Fruit fly (Drosophila melanogaster) whole organism, embryonic: Measurements from ENCODE around the gene OS9.

ENCODE experiments used
- Bgb ChIP-seq: fragments of 200-800 bp; sonication (Bioruptor generic); IDR thresholded peaks from 2 replicates; pipeline ENCODE4 v1.3.6; 2022; ENCODE audit warnings: missing biosample characterization, missing genetic modification characterization; ENCODE audit not compliant: partially characterized antibody
- BtbVII ChIP-seq: fragments of 200-800 bp; sonication (Bioruptor generic); optimal IDR thresholded peaks from 3 replicates; lab custom pipeline; 2017; ENCODE audit warnings: missing biosample characterization, mild to moderate bottlenecking, missing genetic modification characterization
- CG10431 ChIP-seq: fragments of 200-800 bp; sonication (Bioruptor generic); optimal IDR thresholded peaks from 3 replicates; lab custom pipeline; 2018; ENCODE audit warnings: missing biosample characterization, mild to moderate bottlenecking, missing genetic modification characterization
- CG10959 ChIP-seq: fragments of 200-800 bp; sonication (Bioruptor generic); IDR thresholded peaks from 2 replicates; pipeline ENCODE4 v1.3.6; 2022; ENCODE audit warnings: missing biosample characterization, missing genetic modification characterization
- CG11398 ChIP-seq: fragments of 200-800 bp; sonication (Bioruptor generic); optimal IDR thresholded peaks from 2 replicates; lab custom pipeline; 2016; ENCODE audit warnings: missing biosample characterization, missing genetic modification characterization
- CG12219 ChIP-seq: fragments of 200-800 bp; sonication (Bioruptor generic); optimal IDR thresholded peaks from 3 replicates; lab custom pipeline; 2018; ENCODE audit warnings: missing biosample characterization, mild to moderate bottlenecking, missing genetic modification characterization
- CG13296 ChIP-seq: fragments of 200-800 bp; sonication (Bioruptor generic); optimal IDR thresholded peaks from 3 replicates; lab custom pipeline; 2018; ENCODE audit warnings: missing biosample characterization, mild to moderate bottlenecking, missing genetic modification characterization
- CG14710 ChIP-seq: fragments of 200-800 bp; sonication (Bioruptor generic); optimal IDR thresholded peaks from 3 replicates; lab custom pipeline; 2019; ENCODE audit warnings: missing biosample characterization, mild to moderate bottlenecking, missing genetic modification characterization, moderate library complexity
- CG16779 ChIP-seq: fragments of 200-800 bp; sonication (Bioruptor generic); IDR thresholded peaks from 2 replicates; pipeline ENCODE4 v1.3.6; 2022; ENCODE audit warnings: missing biosample characterization, missing genetic modification characterization
- CG17186 ChIP-seq: fragments of 200-800 bp; sonication (Bioruptor generic); optimal IDR thresholded peaks from 3 replicates; lab custom pipeline; 2017; ENCODE audit warnings: missing biosample characterization, missing genetic modification reagents, missing genetic modification characterization
- CG17829 ChIP-seq: fragments of 200-800 bp; optimal IDR thresholded peaks from 2 replicates; lab custom pipeline; 2019; ENCODE audit warnings: missing biosample characterization, mild to moderate bottlenecking, missing genetic modification characterization, moderate library complexity
- CG18262 ChIP-seq: fragments of 200-800 bp; optimal IDR thresholded peaks from 3 replicates; lab custom pipeline; 2019; ENCODE audit warnings: missing biosample characterization, mild to moderate bottlenecking, missing genetic modification characterization, moderate library complexity
- CG2202 ChIP-seq: fragments of 200-800 bp; sonication (Bioruptor generic); optimal IDR thresholded peaks from 2 replicates; lab custom pipeline; 2018; ENCODE audit warnings: missing biosample characterization, mild to moderate bottlenecking, missing genetic modification characterization
- CG2875 ChIP-seq: fragments of 200-800 bp; sonication (Bioruptor generic); optimal IDR thresholded peaks from 2 replicates; lab custom pipeline; 2017; ENCODE audit warnings: missing biosample characterization, mild to moderate bottlenecking, missing genetic modification characterization, missing genetic modification reagents
- CG30431 ChIP-seq: fragments of 200-800 bp; sonication (Bioruptor generic); optimal IDR thresholded peaks from 2 replicates; lab custom pipeline; 2017; ENCODE audit warnings: missing biosample characterization, missing genetic modification characterization
- CG3407 ChIP-seq: fragments of 200-800 bp; sonication (Bioruptor generic); optimal IDR thresholded peaks from 2 replicates; lab custom pipeline; 2018; ENCODE audit warnings: missing biosample characterization, mild to moderate bottlenecking, missing genetic modification characterization
- CG4282 ChIP-seq: fragments of 200-800 bp; sonication (Bioruptor generic); optimal IDR thresholded peaks from 2 replicates; lab custom pipeline; 2016; ENCODE audit warnings: missing biosample characterization, missing genetic modification characterization
- CG4617 ChIP-seq: fragments of 200-800 bp; sonication (Bioruptor generic); optimal IDR thresholded peaks from 3 replicates; lab custom pipeline; 2016; ENCODE audit warnings: missing biosample characterization, missing genetic modification characterization, borderline replicate concordance
- CG4707 ChIP-seq: fragments of 200-800 bp; sonication (Bioruptor generic); optimal IDR thresholded peaks from 2 replicates; lab custom pipeline; 2018; ENCODE audit warnings: missing biosample characterization, mild to moderate bottlenecking, missing genetic modification characterization, moderate library complexity
- CG7357 ChIP-seq: fragments of 200-800 bp; sonication (Bioruptor generic); IDR thresholded peaks from 3 replicates; pipeline ENCODE4 v1.3.6; 2022; ENCODE audit warnings: missing biosample characterization, missing genetic modification characterization
- CG7745 ChIP-seq: fragments of 200-800 bp; sonication (Bioruptor generic); optimal IDR thresholded peaks from 2 replicates; lab custom pipeline; 2018; ENCODE audit warnings: missing biosample characterization, mild to moderate bottlenecking, missing genetic modification characterization, moderate library complexity
- CG7786 ChIP-seq: fragments of 200-800 bp; sonication (Bioruptor generic); optimal IDR thresholded peaks from 2 replicates; lab custom pipeline; 2016; ENCODE audit warnings: missing biosample characterization, missing genetic modification characterization
- CG8359 ChIP-seq: fragments of 200-800 bp; sonication (Bioruptor generic); optimal IDR thresholded peaks from 2 replicates; lab custom pipeline; 2017; ENCODE audit warnings: missing biosample characterization, mild to moderate bottlenecking, missing genetic modification characterization, borderline replicate concordance
- CG9609 ChIP-seq: fragments of 200-800 bp; sonication (Bioruptor generic); optimal IDR thresholded peaks from 3 replicates; lab custom pipeline; 2016; ENCODE audit warnings: missing biosample characterization, missing genetic modification characterization
- CG9876 ChIP-seq: fragments of 200-800 bp; sonication (Bioruptor generic); optimal IDR thresholded peaks from 2 replicates; lab custom pipeline; 2016; ENCODE audit warnings: missing biosample characterization, missing genetic modification characterization
- Fer3 ChIP-seq: fragments of 200-800 bp; sonication (Bioruptor generic); optimal IDR thresholded peaks from 2 replicates; lab custom pipeline; 2018; ENCODE audit warnings: missing biosample characterization, mild to moderate bottlenecking, missing genetic modification characterization, moderate library complexity
- HLH4C ChIP-seq: fragments of 200-800 bp; sonication (Bioruptor generic); IDR thresholded peaks from 3 replicates; pipeline ENCODE4 v1.3.6; 2022; ENCODE audit warnings: missing biosample characterization, missing genetic modification characterization; ENCODE audit not compliant: partially characterized antibody
- Hr51 ChIP-seq, 2 experiments: fragments of 200-800 bp; sonication (Bioruptor generic); optimal IDR thresholded peaks; 2 replicates in 1 of 2; 3 replicates in 1 of 2; lab custom pipeline; 2016 to 2018; ENCODE audit warnings: missing biosample characterization in 2 of 2, missing genetic modification characterization in 2 of 2, mild to moderate bottlenecking in 1 of 2, moderate library complexity in 1 of 2
- Hr78 ChIP-seq, 2 experiments: fragments of 200-800 bp in 1 of 2; fragments of >200 bp in 1 of 2; sonication (Bioruptor generic) in 1 of 2; optimal IDR thresholded peaks; 2 replicates each; lab custom pipeline; 2017 to 2019; ENCODE audit warnings: missing biosample characterization in 2 of 2, missing genetic modification characterization in 2 of 2, mild to moderate bottlenecking in 1 of 2, moderate library complexity in 1 of 2
- Lim3 ChIP-seq: fragments of 200-800 bp; sonication (Bioruptor generic); IDR thresholded peaks from 2 replicates; pipeline ENCODE4 v1.3.6; 2022; ENCODE audit warnings: missing biosample characterization, missing genetic modification characterization
- MTF-1 ChIP-seq: fragments of 200-800 bp; sonication (Bioruptor generic); optimal IDR thresholded peaks from 2 replicates; lab custom pipeline; 2018; ENCODE audit warnings: missing biosample characterization, mild to moderate bottlenecking, missing genetic modification characterization, borderline replicate concordance
- Optix ChIP-seq: fragments of 200-800 bp; sonication (Bioruptor generic); IDR thresholded peaks from 3 replicates; pipeline ENCODE4 v1.3.6; 2022; ENCODE audit warnings: missing biosample characterization, missing genetic modification characterization
- PHDP ChIP-seq: fragments of 200-800 bp; sonication (Bioruptor generic); optimal IDR thresholded peaks from 3 replicates; lab custom pipeline; 2018; ENCODE audit warnings: missing biosample characterization, mild to moderate bottlenecking, missing genetic modification characterization, moderate library complexity
- Sox100B ChIP-seq: fragments of 200-800 bp; sonication (Bioruptor generic); optimal IDR thresholded peaks from 3 replicates; lab custom pipeline; 2018; ENCODE audit warnings: missing biosample characterization, mild to moderate bottlenecking, missing genetic modification characterization
- Sry-δ ChIP-seq: fragments of 200-800 bp; sonication (Bioruptor generic); optimal IDR thresholded peaks from 2 replicates; lab custom pipeline; 2016; ENCODE audit warnings: missing biosample characterization, missing genetic modification characterization
- ara ChIP-seq: fragments of 200-800 bp; sonication (Bioruptor generic); IDR thresholded peaks from 2 replicates; pipeline ENCODE4 v1.3.6; 2022; ENCODE audit warnings: missing biosample characterization, missing genetic modification characterization
- crc ChIP-seq: fragments of 200-800 bp; sonication (Bioruptor generic); optimal IDR thresholded peaks from 2 replicates; lab custom pipeline; 2016; ENCODE audit warnings: missing biosample characterization, missing genetic modification characterization
- cwo ChIP-seq: fragments of 200-800 bp; sonication (Bioruptor generic); optimal IDR thresholded peaks from 3 replicates; lab custom pipeline; 2017; ENCODE audit warnings: missing biosample characterization, missing genetic modification characterization, mild to moderate bottlenecking, moderate library complexity, missing genetic modification reagents
- danr ChIP-seq: fragments of 200-800 bp; sonication (Bioruptor generic); IDR thresholded peaks from 2 replicates; pipeline ENCODE4 v1.3.6; 2022; ENCODE audit warnings: missing biosample characterization, missing genetic modification characterization
- dati ChIP-seq: fragments of 200-800 bp; sonication (Bioruptor generic); IDR thresholded peaks from 2 replicates; pipeline ENCODE4 v1.3.6; 2022; ENCODE audit warnings: missing biosample characterization, missing genetic modification characterization
- disco-r ChIP-seq: fragments of 200-800 bp; sonication (Bioruptor generic); optimal IDR thresholded peaks from 2 replicates; lab custom pipeline; 2016; ENCODE audit warnings: missing biosample characterization, missing genetic modification characterization
- fd3F ChIP-seq: fragments of 200-800 bp; sonication (Bioruptor generic); optimal IDR thresholded peaks from 2 replicates; lab custom pipeline; 2018; ENCODE audit warnings: missing biosample characterization, mild to moderate bottlenecking, missing genetic modification characterization, moderate library complexity
- gcm2 ChIP-seq: fragments of 200-800 bp; sonication (Bioruptor generic); optimal IDR thresholded peaks from 2 replicates; lab custom pipeline; 2016; ENCODE audit warnings: missing biosample characterization, missing genetic modification characterization
- gem ChIP-seq: fragments of 200-800 bp; sonication (Bioruptor generic); optimal IDR thresholded peaks from 2 replicates; lab custom pipeline; 2019; ENCODE audit warnings: missing biosample characterization, mild to moderate bottlenecking, missing genetic modification characterization, moderate library complexity
- grn ChIP-seq: fragments of 200-800 bp; sonication (Bioruptor generic); optimal IDR thresholded peaks from 3 replicates; lab custom pipeline; 2017; ENCODE audit warnings: missing biosample characterization, missing genetic modification characterization
- gt ChIP-seq: fragments of 200-800 bp; sonication (Bioruptor generic); IDR thresholded peaks from 2 replicates; pipeline ENCODE4 v1.3.6; 2022; ENCODE audit warnings: missing biosample characterization, missing genetic modification characterization
- hbn ChIP-seq: fragments of 200-800 bp; sonication (Bioruptor generic); IDR thresholded peaks from 2 replicates; pipeline ENCODE4 v1.3.6; 2022; ENCODE audit warnings: missing biosample characterization, missing genetic modification characterization; ENCODE audit not compliant: partially characterized antibody
- lbe ChIP-seq: fragments of 200-800 bp; sonication (Bioruptor generic); optimal IDR thresholded peaks from 2 replicates; lab custom pipeline; 2016; ENCODE audit warnings: missing biosample characterization, mild to moderate bottlenecking, missing genetic modification characterization
- sens ChIP-seq: fragments of 200-800 bp; sonication (Bioruptor generic); peaks from one replicate; lab custom pipeline; 2016; ENCODE audit warnings: missing biosample characterization, missing genetic modification characterization
- tin ChIP-seq: fragments of 200-800 bp; sonication (Bioruptor generic); optimal IDR thresholded peaks from 3 replicates; lab custom pipeline; 2016; ENCODE audit warnings: missing biosample characterization, missing genetic modification characterization
- tup ChIP-seq: fragments of 200-800 bp; sonication (Bioruptor generic); optimal IDR thresholded peaks from 2 replicates; lab custom pipeline; 2016; ENCODE audit warnings: missing biosample characterization, mild to moderate bottlenecking, missing genetic modification characterization, moderate library complexity

OS9 gene

DNA sequence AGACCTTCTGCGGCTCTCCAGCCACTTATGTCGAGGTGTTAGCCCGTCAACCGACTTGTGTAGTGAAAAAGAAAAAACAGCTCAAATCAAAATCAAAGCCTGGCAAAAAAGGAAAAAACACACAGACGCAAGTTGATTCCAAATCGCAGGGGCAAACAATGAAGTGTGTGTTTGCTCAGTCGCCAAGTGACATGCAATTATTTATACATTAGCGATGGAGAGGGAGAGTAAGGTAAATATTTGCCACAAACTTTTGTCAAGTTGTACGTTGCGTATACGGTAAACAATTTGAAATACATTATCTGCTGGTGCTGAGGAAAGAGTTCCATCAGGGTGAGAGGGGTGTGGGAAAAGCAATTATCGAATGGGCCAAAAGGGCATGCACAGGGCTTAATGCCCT lies 31.8 kb upstream of the OS9 start (continued):
- TF ChIP-seq tup (GFP tag; lab: Kevin White, UChicago): no peak
- TF ChIP-seq CG3407 (GFP tag; lab: Kevin White, UChicago): peak; percentile 24
- no peak for TF ChIP-seq Hr51 (GFP tag; optimal IDR thresholded peaks at IDR 0.05; lab: Kevin White, UChicago)
- TF ChIP-seq gt: no peak
- TF ChIP-seq CG17829 (tag; lab: Kevin White, UChicago): no peak
- no peak for TF ChIP-seq Optix (GFP tag; lab: Robert Waterston, UW)
- no peak for TF ChIP-seq Sry-δ (GFP tag; lab: Kevin White, UChicago)
- TF ChIP-seq CG2875 (GFP tag; lab: Kevin White, UChicago): peak; percentile 30
- no peak for TF ChIP-seq CG4617 (GFP tag; lab: Kevin White, UChicago)
- TF ChIP-seq CG2202 (tag; lab: Kevin White, UChicago): no peak
- TF ChIP-seq MTF-1 (GFP tag; lab: Kevin White, UChicago): peak; percentile 30
- TF ChIP-seq HLH4C (GFP tag; lab: Robert Waterston, UW): no peak
- no peak for TF ChIP-seq CG7745 (tag; lab: Kevin White, UChicago)
- TF ChIP-seq gem (tag; lab: Kevin White, UChicago): peak; percentile 14
- peak; percentile 12 for TF ChIP-seq Sox100B
- no peak for TF ChIP-seq CG30431 (GFP tag; lab: Kevin White, UChicago)
- no peak for TF ChIP-seq Fer3 (tag; lab: Kevin White, UChicago)
- TF ChIP-seq CG9609 (GFP tag; lab: Kevin White, UChicago): no peak
- TF ChIP-seq dati: no peak
- no peak for TF ChIP-seq CG10431 (GFP tag; lab: Kevin White, UChicago)
- peak; percentile 2 for TF ChIP-seq CG18262 (tag; lab: Kevin White, UChicago)
- no peak for TF ChIP-seq CG7357 (GFP tag; lab: Robert Waterston, UW)
- no peak for TF ChIP-seq Bgb
- TF ChIP-seq cwo (GFP tag; lab: Kevin White, UChicago): no peak
- TF ChIP-seq PHDP: peak; percentile 40
- TF ChIP-seq CG13296 (GFP tag; lab: Kevin White, UChicago): no peak
- peak; percentile 15 for TF ChIP-seq CG12219 (GFP tag; lab: Kevin White, UChicago)
- TF ChIP-seq BtbVII (GFP tag; lab: Kevin White, UChicago): no peak
- TF ChIP-seq gcm2 (GFP tag; lab: Kevin White, UChicago): no peak
- TF ChIP-seq hbn: no peak
- TF ChIP-seq Lim3 (GFP tag; lab: Robert Waterston, UW): no peak
- TF ChIP-seq sens: peak; percentile 76
- no peak for TF ChIP-seq disco-r
- no peak for TF ChIP-seq danr
- no peak for TF ChIP-seq Hr78 (GFP tag; optimal IDR thresholded peaks at IDR 0.05; lab: Kevin White, UChicago)
- TF ChIP-seq CG4282: no peak
- TF ChIP-seq CG9876: no peak
- peak; percentile 38 for TF ChIP-seq CG8359 (GFP tag; lab: Kevin White, UChicago)
- TF ChIP-seq crc (GFP tag; lab: Kevin White, UChicago): no peak
- no peak for TF ChIP-seq CG7786 (GFP tag; lab: Kevin White, UChicago)
- no peak for TF ChIP-seq fd3F (GFP tag; lab: Kevin White, UChicago)
- TF ChIP-seq CG4707 (GFP tag; lab: Kevin White, UChicago): peak; percentile 32
- no peak for TF ChIP-seq tin
- TF ChIP-seq grn (GFP tag; lab: Kevin White, UChicago): no peak
- TF ChIP-seq lbe: no peak
- no peak for TF ChIP-seq CG11398 (GFP tag; lab: Kevin White, UChicago)
- no peak for TF ChIP-seq CG16779 (GFP tag; lab: Robert Waterston, UW)
- TF ChIP-seq ara (GFP tag; lab: Robert Waterston, UW): no peak
- no peak for TF ChIP-seq CG10959 (GFP tag; lab: Robert Waterston, UW)
- peak; percentile 7 for TF ChIP-seq CG17186 (GFP tag; lab: Kevin White, UChicago)
- TF ChIP-seq CG14710 (tag; lab: Kevin White, UChicago): peak; percentile 17
